Fruit fly (Drosophila melanogaster): Measurements from ENCODE around the gene CG31775.

The CG31775 gene

DNA sequence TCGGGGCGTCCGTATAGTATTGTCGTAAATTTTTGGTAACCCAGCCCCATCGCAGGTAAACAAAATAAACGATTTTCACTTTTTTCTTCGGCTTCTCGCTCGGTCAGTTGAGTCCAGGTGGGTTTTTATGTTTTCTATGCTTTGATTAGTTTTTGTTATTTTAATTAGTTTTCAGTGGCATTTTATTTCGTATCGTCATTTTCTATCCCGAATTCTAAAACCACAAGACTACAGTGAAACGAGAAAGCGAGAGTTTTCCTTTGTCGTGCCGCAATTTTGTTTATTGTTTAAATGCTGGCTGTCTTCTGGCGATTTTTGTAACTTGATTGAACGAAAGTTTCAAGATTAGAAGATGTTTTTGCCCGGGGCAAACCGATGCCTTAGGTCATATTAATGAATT lies 50.2 kb downstream of the CG31775 start:
- TF ChIP-seq D1 (tag; optimal IDR thresholded peaks at IDR 0.05): no peak
- no peak for TF ChIP-seq Ets98B (GFP tag; IDR thresholded peaks at IDR 0.05)
- no peak for TF ChIP-seq CG4496 (GFP tag; IDR thresholded peaks at IDR 0.05)

Data from whole organism, pupa.